Worm (Caenorhabditis elegans): ENCODE measurements around the gene grl-5.

The grl-5 gene

DNA sequence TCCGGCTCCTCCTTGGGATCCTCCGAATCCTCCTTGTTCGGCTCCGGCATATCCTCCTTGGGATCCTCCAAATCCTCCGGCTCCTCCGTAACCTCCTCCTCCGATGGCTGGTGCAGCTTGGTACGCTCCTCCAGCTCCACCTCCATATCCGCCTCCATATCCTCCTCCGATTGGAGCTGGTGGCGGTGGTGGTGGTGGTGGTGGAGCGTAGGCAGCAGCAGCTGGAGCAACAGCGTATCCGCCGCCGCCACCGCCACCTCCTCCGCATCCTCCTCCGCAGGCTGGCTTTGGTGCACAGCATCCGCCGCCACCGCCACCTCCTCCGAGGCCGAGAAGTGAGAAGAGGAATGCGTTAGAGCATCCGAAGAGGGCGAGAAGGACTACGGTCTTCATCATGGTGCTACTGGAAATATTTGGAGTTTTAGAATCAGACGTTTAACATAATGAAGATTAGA lies 18.3 kb upstream of the grl-5 start, which contains the start of gene Y47D7A.15:
TSS of gene Y47D7A.15 (minus strand) at position 405 of the 455 bp plus-strand sequence.
- no peak for TF ChIP-seq snpc-4 (tag; optimal IDR thresholded peaks at IDR 0.05)
- no peak for TF ChIP-seq ceh-28 (tag; optimal IDR thresholded peaks at IDR 0.05)
- TF ChIP-seq nhr-237 (tag; optimal IDR thresholded peaks at IDR 0.05) = no peak
- no peak for TF ChIP-seq ceh-16 (tag; optimal IDR thresholded peaks at IDR 0.05)
- TF ChIP-seq hmg-11 (tag; optimal IDR thresholded peaks at IDR 0.05) = no peak

DNA sequence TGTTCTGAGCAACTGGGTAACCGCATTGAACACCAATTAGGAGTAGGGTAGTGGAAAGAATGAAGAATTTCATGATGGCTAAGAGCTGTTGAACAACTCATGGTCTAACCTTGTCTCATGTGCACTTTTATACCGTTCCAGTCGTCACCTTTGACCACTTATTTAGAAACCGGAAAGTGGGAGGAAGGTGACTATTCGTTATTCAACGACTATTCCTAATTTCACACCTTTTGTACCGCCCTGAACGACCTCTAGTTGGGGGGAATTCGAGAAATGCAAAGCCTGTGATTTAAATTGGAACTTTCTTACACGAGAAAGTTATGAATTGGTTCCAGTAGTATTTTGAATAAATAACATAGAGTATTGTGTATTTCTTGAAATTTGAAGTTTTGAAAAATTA lies 15.1 kb upstream of the grl-5 start, which contains the start of gene Y47D7A.12:
TSS of gene Y47D7A.12 (minus strand) at position 101 of the 400 bp plus-strand sequence.
- TF ChIP-seq nhr-76 (tag; optimal IDR thresholded peaks at IDR 0.05) (no peak), jun-1 (tag; optimal IDR thresholded peaks at IDR 0.05) (no peak), egl-5 (tag; optimal IDR thresholded peaks at IDR 0.05) (no peak), elt-3 (tag; optimal IDR thresholded peaks at IDR 0.05) (no peak), elt-2 (tag; optimal IDR thresholded peaks at IDR 0.05) (no peak), ceh-28 (tag; optimal IDR thresholded peaks at IDR 0.05) (no peak), lsy-12 (tag; optimal IDR thresholded peaks at IDR 0.05) (no peak), unc-39 (tag; optimal IDR thresholded peaks at IDR 0.05) (no peak), ama-1 (optimal IDR thresholded peaks at IDR 0.05) (no peak), zag-1 (tag; optimal IDR thresholded peaks at IDR 0.05) (no peak), unc-62 (GFP tag; optimal IDR thresholded peaks at IDR 0.05) (no peak)

DNA sequence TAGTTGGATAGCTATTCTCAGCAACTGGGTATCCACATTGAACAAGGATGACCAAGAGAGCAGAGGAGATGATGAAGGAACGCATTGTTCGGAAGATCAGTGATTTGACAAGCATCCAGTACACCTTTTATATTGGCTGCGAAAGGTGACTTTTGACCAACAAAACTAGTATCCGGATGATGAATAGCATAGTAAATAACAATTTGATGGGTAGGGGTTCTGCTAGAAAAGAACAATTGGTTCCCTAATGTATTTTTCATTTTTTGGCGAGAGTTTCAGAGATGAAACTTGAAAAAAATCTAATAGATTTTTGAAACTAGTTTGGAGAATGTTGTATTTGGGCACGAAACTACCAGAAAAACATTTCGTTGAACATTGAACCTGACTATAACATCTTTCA lies 13.7 kb upstream of the grl-5 start, which contains the start of gene Y47D7A.11:
TSS of gene Y47D7A.11 (minus strand) at position 101 of the 400 bp plus-strand sequence.
- TF ChIP-seq tbx-2 (tag; optimal IDR thresholded peaks at IDR 0.05) (no peak), fos-1 (tag; optimal IDR thresholded peaks at IDR 0.05) (no peak), aly-2 (tag; optimal IDR thresholded peaks at IDR 0.05) (no peak), snpc-4 (tag; optimal IDR thresholded peaks at IDR 0.05) (no peak), egl-5 (tag; optimal IDR thresholded peaks at IDR 0.05) (no peak), nhr-237 (tag; optimal IDR thresholded peaks at IDR 0.05) (no peak)

DNA sequence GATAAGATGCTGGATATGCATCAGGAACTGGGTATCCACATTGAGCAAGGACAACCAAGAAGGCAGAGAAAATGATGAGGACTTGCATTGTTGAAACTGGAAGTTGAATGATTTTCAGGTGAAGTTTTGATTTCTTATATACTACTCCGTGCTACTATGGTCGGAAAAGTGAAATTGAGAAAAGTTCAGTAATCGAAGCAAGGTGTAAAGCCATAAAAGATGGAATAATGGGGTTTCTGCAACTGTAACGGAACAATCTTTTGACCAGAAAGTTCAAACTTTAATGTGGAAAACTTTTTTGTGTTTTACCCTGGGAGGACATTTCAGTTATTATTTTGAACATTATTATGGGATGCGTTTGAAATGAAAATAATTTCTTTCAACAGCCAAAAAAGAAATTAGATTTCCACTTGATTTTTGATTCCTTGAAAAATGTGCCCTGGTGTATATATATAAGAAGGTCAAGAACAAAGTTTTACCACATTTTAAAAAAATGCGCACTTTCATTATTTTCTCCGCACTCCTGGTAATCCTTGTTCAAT lies 9.5 kb upstream of the grl-5 start, which contains the start of the genes Y47D7A.9 and Y47D7A.19:
TSS of gene Y47D7A.9 (minus strand) at position 101 of the 542 bp plus-strand sequence.
TSS of gene Y47D7A.19 (plus strand) at position 492 of the 542 bp plus-strand sequence.
- TF ChIP-seq nhr-23 (tag; optimal IDR thresholded peaks at IDR 0.05) (no peak), fos-1 (tag; optimal IDR thresholded peaks at IDR 0.05) (no peak), ceh-82 (tag; optimal IDR thresholded peaks at IDR 0.05) (no peak), unc-62 (GFP tag; optimal IDR thresholded peaks at IDR 0.05) (no peak), pha-4 (tag; optimal IDR thresholded peaks at IDR 0.05) (no peak)

DNA sequence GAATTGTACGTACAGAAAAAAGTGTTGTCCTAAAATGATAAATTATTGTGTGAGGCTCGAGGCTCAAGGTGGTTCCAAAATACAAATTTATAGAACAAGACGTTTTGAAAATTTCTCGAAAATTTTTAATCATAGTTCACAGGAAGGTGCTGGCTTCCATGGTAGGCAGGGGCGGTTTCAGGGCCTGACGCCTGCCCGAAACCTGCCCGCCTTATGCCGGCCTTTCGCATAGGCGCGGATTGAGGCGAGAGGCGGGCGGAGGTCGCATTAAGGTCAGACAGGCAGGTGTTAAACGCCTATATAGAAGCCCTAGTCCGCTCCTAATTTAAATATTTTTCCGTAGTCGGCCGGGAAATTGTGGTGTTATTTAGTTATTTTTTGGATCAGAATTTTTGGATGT lies 8.6 kb upstream of the grl-5 start:
- no peak for TF ChIP-seq sea-2 (GFP tag; optimal IDR thresholded peaks at IDR 0.05)
- no peak for TF ChIP-seq daf-12 (tag; optimal IDR thresholded peaks at IDR 0.05)
- no peak for TF ChIP-seq elt-3 (tag; optimal IDR thresholded peaks at IDR 0.05)
- no peak for TF ChIP-seq nfya-1 (tag; optimal IDR thresholded peaks at IDR 0.05; ENCODE audit: insufficient read depth)
- TF ChIP-seq jun-1 (tag; optimal IDR thresholded peaks at IDR 0.05) = no peak
- no peak for TF ChIP-seq mdl-1 (tag; optimal IDR thresholded peaks at IDR 0.05)
- TF ChIP-seq ztf-11 (tag; optimal IDR thresholded peaks at IDR 0.05) = no peak
- no peak for TF ChIP-seq unc-39 (tag; optimal IDR thresholded peaks at IDR 0.05)
- TF ChIP-seq nhr-76 (tag; optimal IDR thresholded peaks at IDR 0.05) = no peak
- no peak for TF ChIP-seq pqm-1 (tag; optimal IDR thresholded peaks at IDR 0.05)
- no peak for TF ChIP-seq tbx-2 (tag; optimal IDR thresholded peaks at IDR 0.05)
- no peak for TF ChIP-seq fkh-10 (GFP tag; optimal IDR thresholded peaks at IDR 0.05)
- TF ChIP-seq fkh-2 (tag; optimal IDR thresholded peaks at IDR 0.05) = no peak
- no peak for TF ChIP-seq ztf-4 (tag; optimal IDR thresholded peaks at IDR 0.05)
- no peak for TF ChIP-seq ceh-9 (tag; optimal IDR thresholded peaks at IDR 0.05)
- TF ChIP-seq zag-1 (tag; optimal IDR thresholded peaks at IDR 0.05) = no peak

DNA sequence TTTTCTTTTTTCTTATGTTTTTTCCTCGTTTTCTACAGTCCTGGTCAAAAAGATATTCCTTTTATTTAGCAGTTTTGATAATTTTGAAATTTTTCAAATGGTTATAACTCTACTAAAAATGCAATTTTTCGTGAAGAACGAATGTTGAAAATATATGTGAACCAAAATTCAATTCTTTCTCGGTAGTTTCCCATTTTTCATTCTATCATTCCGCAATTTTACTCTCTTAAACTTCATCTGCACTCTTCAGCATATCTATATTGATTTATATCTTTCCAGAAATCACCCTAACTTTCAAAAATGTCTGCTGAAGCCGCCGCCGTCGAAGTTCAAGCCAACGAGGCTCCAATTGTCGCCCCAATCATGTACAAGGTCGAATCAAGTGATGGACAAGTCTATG lies 7.7 kb upstream of the grl-5 start, which contains the start of gene skr-7:
TSS of gene skr-7 (plus strand) at position 301 of the 400 bp plus-strand sequence.
- TF ChIP-seq snpc-4 (tag; optimal IDR thresholded peaks at IDR 0.05) (no peak), egl-27 (tag; optimal IDR thresholded peaks at IDR 0.05) (no peak), hmg-11 (tag; optimal IDR thresholded peaks at IDR 0.05) (no peak), nfya-1 (tag; optimal IDR thresholded peaks at IDR 0.05; ENCODE audit: insufficient read depth) (no peak), skn-1 (tag; optimal IDR thresholded peaks at IDR 0.05) (no peak), nhr-43 (tag; optimal IDR thresholded peaks at IDR 0.05; ENCODE audit: poor library complexity, severe bottlenecking) (no peak), tbx-2 (tag; optimal IDR thresholded peaks at IDR 0.05) (no peak)
